Fruit fly (Drosophila melanogaster) whole organism, embryonic: ENCODE data around the gene CG17717.

Source experiments
- Ada2b ChIP-seq: fragments of 200-800 bp; sonication (Bioruptor generic); IDR thresholded peaks from 2 replicates; pipeline ENCODE4 v1.3.6; 2022; ENCODE audit warnings: missing biosample characterization, missing genetic modification characterization
- BEAF-32 ChIP-seq: fragments of 200-800 bp; sonication (Bioruptor generic); optimal IDR thresholded peaks from 3 replicates; lab custom pipeline; 2017; ENCODE audit warnings: missing biosample characterization, missing genetic modification characterization, mild to moderate bottlenecking, moderate library complexity, missing genetic modification reagents
- CG10147 ChIP-seq: fragments of 200-800 bp; sonication (Bioruptor generic); optimal IDR thresholded peaks from 2 replicates; lab custom pipeline; 2019; ENCODE audit warnings: missing biosample characterization, mild to moderate bottlenecking, missing genetic modification characterization, moderate library complexity
- CG1024 ChIP-seq: fragments of 200-800 bp; sonication (Bioruptor generic); IDR thresholded peaks from 2 replicates; pipeline ENCODE4 v1.3.6; 2022; ENCODE audit warnings: missing biosample characterization, missing genetic modification characterization
- CG10274 ChIP-seq: fragments of 200-800 bp; sonication (Bioruptor generic); optimal IDR thresholded peaks from 3 replicates; lab custom pipeline; 2017; ENCODE audit warnings: missing biosample characterization, mild to moderate bottlenecking, missing genetic modification characterization
- CG11247 ChIP-seq: fragments of 200-800 bp; sonication (Bioruptor generic); IDR thresholded peaks from 2 replicates; pipeline ENCODE4 v1.3.6; 2022; ENCODE audit warnings: missing biosample characterization, missing genetic modification characterization
- CG11398 ChIP-seq: fragments of 200-800 bp; sonication (Bioruptor generic); optimal IDR thresholded peaks from 2 replicates; lab custom pipeline; 2016; ENCODE audit warnings: missing biosample characterization, missing genetic modification characterization
- CG15601 ChIP-seq: fragments of 200-800 bp; sonication (Bioruptor generic); optimal IDR thresholded peaks from 3 replicates; lab custom pipeline; 2019; ENCODE audit warnings: missing biosample characterization, mild to moderate bottlenecking, missing genetic modification characterization, moderate library complexity
- CG16779 ChIP-seq: fragments of 200-800 bp; sonication (Bioruptor generic); IDR thresholded peaks from 2 replicates; pipeline ENCODE4 v1.3.6; 2022; ENCODE audit warnings: missing biosample characterization, missing genetic modification characterization
- CG16815 ChIP-seq: fragments of 200-800 bp; sonication (Bioruptor generic); optimal IDR thresholded peaks from 3 replicates; lab custom pipeline; 2017; ENCODE audit warnings: missing biosample characterization, mild to moderate bottlenecking, missing genetic modification characterization
- CG17802 ChIP-seq: fragments of 200-800 bp; sonication (Bioruptor generic); optimal IDR thresholded peaks from 2 replicates; lab custom pipeline; 2018; ENCODE audit warnings: missing biosample characterization, mild to moderate bottlenecking, missing genetic modification characterization, moderate library complexity
- CG17829 ChIP-seq: fragments of 200-800 bp; optimal IDR thresholded peaks from 2 replicates; lab custom pipeline; 2019; ENCODE audit warnings: missing biosample characterization, mild to moderate bottlenecking, missing genetic modification characterization, moderate library complexity
- CG18599 ChIP-seq: fragments of 200-800 bp; sonication (Bioruptor generic); optimal IDR thresholded peaks from 3 replicates; lab custom pipeline; 2017; ENCODE audit warnings: missing biosample characterization, missing genetic modification characterization, mild to moderate bottlenecking, moderate library complexity, missing genetic modification reagents
- CG18619 ChIP-seq: fragments of 200-800 bp; sonication (Bioruptor generic); optimal IDR thresholded peaks from 3 replicates; lab custom pipeline; 2017; ENCODE audit warnings: missing biosample characterization, mild to moderate bottlenecking, missing genetic modification characterization
- CG18764 ChIP-seq: fragments of 200-800 bp; sonication (Bioruptor generic); optimal IDR thresholded peaks from 3 replicates; lab custom pipeline; 2016; ENCODE audit warnings: missing biosample characterization, missing genetic modification characterization
- CG30403 ChIP-seq: fragments of 200-800 bp; sonication (Bioruptor generic); optimal IDR thresholded peaks from 3 replicates; lab custom pipeline; 2016; ENCODE audit warnings: missing biosample characterization, missing genetic modification characterization
- CG31441 ChIP-seq: fragments of 200-800 bp; sonication (Bioruptor generic); IDR thresholded peaks from 2 replicates; pipeline ENCODE4 v1.3.6; 2022; ENCODE audit warnings: missing biosample characterization, missing genetic modification characterization
- CG3281 ChIP-seq: fragments of 200-800 bp; sonication (Bioruptor generic); optimal IDR thresholded peaks from 3 replicates; lab custom pipeline; 2017; ENCODE audit warnings: missing biosample characterization, mild to moderate bottlenecking, missing genetic modification characterization
- CG4617 ChIP-seq: fragments of 200-800 bp; sonication (Bioruptor generic); optimal IDR thresholded peaks from 3 replicates; lab custom pipeline; 2016; ENCODE audit warnings: missing biosample characterization, missing genetic modification characterization, borderline replicate concordance
- CG4707 ChIP-seq: fragments of 200-800 bp; sonication (Bioruptor generic); optimal IDR thresholded peaks from 2 replicates; lab custom pipeline; 2018; ENCODE audit warnings: missing biosample characterization, mild to moderate bottlenecking, missing genetic modification characterization, moderate library complexity
- CG5245 ChIP-seq: fragments of 200-800 bp; sonication (Bioruptor generic); optimal IDR thresholded peaks from 3 replicates; lab custom pipeline; 2016; ENCODE audit warnings: missing biosample characterization, missing genetic modification characterization
- CG6813 ChIP-seq: fragments of 200-800 bp; sonication (Bioruptor generic); optimal IDR thresholded peaks from 2 replicates; lab custom pipeline; 2017; ENCODE audit warnings: missing biosample characterization, missing genetic modification characterization, mild to moderate bottlenecking, moderate library complexity, missing genetic modification reagents
- Dek ChIP-seq: fragments of 200-800 bp; sonication (Bioruptor generic); optimal IDR thresholded peaks from 3 replicates; lab custom pipeline; 2019; ENCODE audit warnings: missing biosample characterization, mild to moderate bottlenecking, missing genetic modification characterization, moderate library complexity
- Gsc ChIP-seq: fragments of 200-800 bp; sonication (Bioruptor generic); IDR thresholded peaks from 2 replicates; pipeline ENCODE4 v1.3.6; 2022; ENCODE audit warnings: missing biosample characterization, missing genetic modification characterization
- HmgZ ChIP-seq: fragments of 200-800 bp; sonication (Bioruptor generic); optimal IDR thresholded peaks from 2 replicates; lab custom pipeline; 2018; ENCODE audit warnings: missing biosample characterization, mild to moderate bottlenecking, missing genetic modification characterization
- Mrtf ChIP-seq: fragments of 200-800 bp; sonication (Bioruptor generic); IDR thresholded peaks from 3 replicates; pipeline ENCODE4 v1.3.6; 2022; ENCODE audit warnings: missing biosample characterization, missing genetic modification characterization
- Ssrp ChIP-seq: fragments of 200-800 bp; sonication (Bioruptor generic); optimal IDR thresholded peaks from 2 replicates; lab custom pipeline; 2018; ENCODE audit warnings: missing biosample characterization, mild to moderate bottlenecking, missing genetic modification characterization, moderate library complexity
- Usf ChIP-seq: fragments of 200-800 bp; sonication (Bioruptor generic); optimal IDR thresholded peaks from 2 replicates; lab custom pipeline; 2017; ENCODE audit warnings: missing genotype, missing biosample characterization, missing genetic modification characterization
- Xbp1 ChIP-seq: fragments of 200-800 bp; sonication (Bioruptor generic); optimal IDR thresholded peaks from 3 replicates; lab custom pipeline; 2016; ENCODE audit warnings: missing biosample characterization, mild to moderate bottlenecking, missing genetic modification characterization
- Xrp1 ChIP-seq: fragments of 200-800 bp; sonication (Bioruptor generic); IDR thresholded peaks from 2 replicates; pipeline ENCODE4 v1.3.6; 2022; ENCODE audit warnings: missing biosample characterization, missing genetic modification characterization
- ara ChIP-seq: fragments of 200-800 bp; sonication (Bioruptor generic); IDR thresholded peaks from 2 replicates; pipeline ENCODE4 v1.3.6; 2022; ENCODE audit warnings: missing biosample characterization, missing genetic modification characterization
- ash1 ChIP-seq: fragments of 200-800 bp; sonication (Bioruptor generic); optimal IDR thresholded peaks from 2 replicates; lab custom pipeline; 2018; ENCODE audit warnings: missing biosample characterization, mild to moderate bottlenecking, missing genetic modification characterization
- az2 ChIP-seq: fragments of 200-800 bp; sonication (Bioruptor generic); optimal IDR thresholded peaks from 3 replicates; lab custom pipeline; 2016; ENCODE audit warnings: missing biosample characterization, missing genetic modification characterization
- ci ChIP-seq: fragments of 200-800 bp; sonication (Bioruptor generic); IDR thresholded peaks from 3 replicates; pipeline ENCODE4 v1.3.6; 2022; ENCODE audit warnings: missing biosample characterization, missing genetic modification characterization
- crol ChIP-seq: fragments of 200-800 bp; sonication (Bioruptor generic); IDR thresholded peaks from 2 replicates; pipeline ENCODE4 v1.3.6; 2022; ENCODE audit warnings: missing biosample characterization, missing genetic modification characterization
- crp ChIP-seq, 2 experiments: fragments of 200-800 bp; sonication (Bioruptor generic); optimal IDR thresholded peaks; 2 replicates in 1 of 2; 3 replicates in 1 of 2; lab custom pipeline; 2017; ENCODE audit warnings: missing biosample characterization in 2 of 2, missing genetic modification characterization in 2 of 2, mild to moderate bottlenecking in 1 of 2, moderate library complexity in 1 of 2
- emc ChIP-seq: fragments of 200-800 bp; sonication (Bioruptor generic); optimal IDR thresholded peaks from 2 replicates; lab custom pipeline; 2016; ENCODE audit warnings: missing biosample characterization, missing genetic modification characterization
- esg ChIP-seq: fragments of 200-800 bp; sonication (Bioruptor generic); conservative IDR thresholded peaks from 2 replicates; pipeline ENCODE4 v1.3.6; 2022; ENCODE audit warnings: missing biosample characterization, missing genetic modification characterization
- fu2 ChIP-seq: fragments of 200-800 bp; sonication (Bioruptor generic); optimal IDR thresholded peaks from 2 replicates; lab custom pipeline; 2016; ENCODE audit warnings: missing biosample characterization, missing genetic modification characterization
- grau ChIP-seq: fragments of 200-800 bp; optimal IDR thresholded peaks from 3 replicates; lab custom pipeline; 2019; ENCODE audit warnings: missing biosample characterization, mild to moderate bottlenecking, missing genetic modification characterization, moderate library complexity
- grn ChIP-seq: fragments of 200-800 bp; sonication (Bioruptor generic); optimal IDR thresholded peaks from 3 replicates; lab custom pipeline; 2017; ENCODE audit warnings: missing biosample characterization, missing genetic modification characterization
- insv ChIP-seq, 2 experiments: fragments of 200-800 bp; sonication (Bioruptor generic); optimal IDR thresholded peaks; 3 replicates each; lab custom pipeline; 2016 to 2018; ENCODE audit warnings: missing biosample characterization in 2 of 2, missing genetic modification characterization in 2 of 2
- inv ChIP-seq: fragments of 200-800 bp; sonication (Bioruptor generic); IDR thresholded peaks from 2 replicates; pipeline ENCODE4 v1.3.6; 2022; ENCODE audit warnings: missing biosample characterization, missing genetic modification characterization; ENCODE audit not compliant: partially characterized antibody
- lab ChIP-seq: fragments of 200-800 bp; sonication (Bioruptor generic); optimal IDR thresholded peaks from 3 replicates; lab custom pipeline; 2017; ENCODE audit warnings: missing biosample characterization, missing genetic modification characterization, mild to moderate bottlenecking, moderate library complexity, missing genetic modification reagents
- nau ChIP-seq: fragments of 200-800 bp; sonication (Bioruptor generic); optimal IDR thresholded peaks from 3 replicates; lab custom pipeline; 2017; ENCODE audit warnings: missing biosample characterization, mild to moderate bottlenecking, missing genetic modification characterization, missing genetic modification reagents
- nerfin-1 ChIP-seq: fragments of 200-800 bp; sonication (Bioruptor generic); optimal IDR thresholded peaks from 3 replicates; lab custom pipeline; 2019; ENCODE audit warnings: missing biosample characterization, mild to moderate bottlenecking, missing genetic modification characterization, moderate library complexity
- odd ChIP-seq: fragments of 200-800 bp; sonication (Bioruptor generic); optimal IDR thresholded peaks from 2 replicates; lab custom pipeline; 2017; ENCODE audit warnings: missing biosample characterization, mild to moderate bottlenecking, missing genetic modification characterization
- toy ChIP-seq: fragments of 200-800 bp; sonication (Bioruptor generic); IDR thresholded peaks from 2 replicates; pipeline ENCODE4 v1.3.6; 2022; ENCODE audit warnings: missing biosample characterization, missing genetic modification characterization
- tup ChIP-seq: fragments of 200-800 bp; sonication (Bioruptor generic); optimal IDR thresholded peaks from 2 replicates; lab custom pipeline; 2016; ENCODE audit warnings: missing biosample characterization, mild to moderate bottlenecking, missing genetic modification characterization, moderate library complexity

Gene CG17717

dm6 chrX:6601641-6602276, 12.7 kb downstream of the CG17717 start (continued):
- peak; percentile 63 for TF ChIP-seq CG4617 (GFP tag; lab: Kevin White, UChicago)
- TF ChIP-seq CG16815 (GFP tag; lab: Kevin White, UChicago) = peak; percentile 88
- TF ChIP-seq Ssrp (tag; lab: Kevin White, UChicago) = peak; percentile 94
- TF ChIP-seq CG10147 (GFP tag; lab: Kevin White, UChicago) = peak; percentile 90
- peak; percentile 94 for TF ChIP-seq Xrp1 (GFP tag; lab: Robert Waterston, UW)
- TF ChIP-seq Mrtf = peak; percentile 87
- TF ChIP-seq Dek = peak; percentile 89
- TF ChIP-seq ci (GFP tag; lab: Robert Waterston, UW) = peak; percentile 91
- peak; percentile 85 for TF ChIP-seq CG15601 (tag; lab: Kevin White, UChicago)
- TF ChIP-seq esg (GFP tag; lab: Robert Waterston, UW) = peak; percentile 90
- peak in 1 of 2 experiments; percentile 46 for TF ChIP-seq crp (GFP tag; optimal IDR thresholded peaks at IDR 0.05; lab: Kevin White, UChicago)
- TF ChIP-seq ara = peak; percentile 88
- TF ChIP-seq fu2 (GFP tag; lab: Kevin White, UChicago) = peak; percentile 65
- TF ChIP-seq CG17802 (tag; lab: Kevin White, UChicago) = peak; percentile 69
- TF ChIP-seq CG31441 (GFP tag; lab: Robert Waterston, UW) = peak; percentile 97
- TF ChIP-seq CG30403 (GFP tag; lab: Kevin White, UChicago) = peak; percentile 93
- TF ChIP-seq nau (GFP tag; lab: Kevin White, UChicago) = peak; percentile 84
- peak; percentile 95 for TF ChIP-seq lab
- TF ChIP-seq az2 (GFP tag; lab: Kevin White, UChicago) = peak; percentile 90
- peak; percentile 45; the same call in 1 of the 2 replicates for TF ChIP-seq toy (GFP tag; lab: Robert Waterston, UW)
- TF ChIP-seq inv (GFP tag; lab: Robert Waterston, UW) = 0 out of 2 replicates have a peak, but pooled peaks have one; percentile 19
- peak; percentile 87 for TF ChIP-seq HmgZ (tag; lab: Kevin White, UChicago)
- peak; percentile 94 for TF ChIP-seq crol (GFP tag; lab: Robert Waterston, UW)
- TF ChIP-seq odd (GFP tag; lab: Kevin White, UChicago) = peak; percentile 89
- peak; percentile 51 for TF ChIP-seq emc (GFP tag; lab: Kevin White, UChicago)
- peak; percentile 91 for TF ChIP-seq nerfin-1 (tag; lab: Kevin White, UChicago)
- peak; percentile 93 for TF ChIP-seq CG3281 (GFP tag; lab: Kevin White, UChicago)
- TF ChIP-seq CG11398 (GFP tag; lab: Kevin White, UChicago) = peak; percentile 44
- peak; percentile 80 for TF ChIP-seq Usf (GFP tag; lab: Kevin White, UChicago)
- TF ChIP-seq CG5245 (GFP tag; lab: Kevin White, UChicago) = peak; percentile 80
- peak; percentile 78 for TF ChIP-seq CG10274 (GFP tag; lab: Kevin White, UChicago)
- TF ChIP-seq CG18619 = peak; percentile 91
- TF ChIP-seq CG18764 (GFP tag; lab: Kevin White, UChicago) = peak; percentile 85
- TF ChIP-seq CG17829 (tag; lab: Kevin White, UChicago) = peak; percentile 95
- TF ChIP-seq Gsc (GFP tag; lab: Robert Waterston, UW) = peak; percentile 80
- TF ChIP-seq CG1024 (GFP tag; lab: Robert Waterston, UW) = peak; percentile 70
- TF ChIP-seq BEAF-32 (GFP tag; lab: Kevin White, UChicago) = no peak
- peak; percentile 88 for TF ChIP-seq Xbp1 (GFP tag; lab: Kevin White, UChicago)
- peak; percentile 97 for TF ChIP-seq CG18599 (GFP tag; lab: Kevin White, UChicago)
- TF ChIP-seq Ada2b (GFP tag; lab: Robert Waterston, UW) = peak; percentile 88
- TF ChIP-seq insv (GFP tag; optimal IDR thresholded peaks at IDR 0.05; lab: Kevin White, UChicago) = peak; percentile 13 to 42
- TF ChIP-seq ash1 (GFP tag; lab: Kevin White, UChicago) = peak; percentile 61
- TF ChIP-seq CG16779 = peak; percentile 56
- peak; percentile 44 for TF ChIP-seq grn
- TF ChIP-seq tup (GFP tag; lab: Kevin White, UChicago) = peak; percentile 67
- TF ChIP-seq CG11247 (GFP tag; lab: Robert Waterston, UW) = peak; percentile 75
- peak; percentile 93 for TF ChIP-seq grau (tag; lab: Kevin White, UChicago)
- peak; percentile 83 for TF ChIP-seq CG4707 (GFP tag; lab: Kevin White, UChicago)
- TF ChIP-seq CG6813 (GFP tag; lab: Kevin White, UChicago) = peak; percentile 94
